Worm (Caenorhabditis elegans) whole organism, L4/young adult: ENCODE measurements around the gene aqp-3.

ENCODE experiments used
- W03F9.2 ChIP-seq: fragments of 150-350 bp; optimal IDR thresholded peaks from 2 replicates; lab custom pipeline; 2014; ENCODE audit warnings: missing biosample characterization, missing genetic modification characterization
- dao-5 ChIP-seq: sonication (generic microtip); optimal IDR thresholded peaks from 2 replicates; lab custom pipeline; 2016; ENCODE audit warnings: missing genotype, missing genetic modification characterization, moderate library complexity, missing compliant biosample characterization
- him-1 ChIP-seq: sonication (generic microtip); optimal IDR thresholded peaks from 2 replicates; lab custom pipeline; 2016; ENCODE audit warnings: missing genotype, missing genetic modification reagents, missing genetic modification characterization, missing compliant biosample characterization

Gene aqp-3

DNA sequence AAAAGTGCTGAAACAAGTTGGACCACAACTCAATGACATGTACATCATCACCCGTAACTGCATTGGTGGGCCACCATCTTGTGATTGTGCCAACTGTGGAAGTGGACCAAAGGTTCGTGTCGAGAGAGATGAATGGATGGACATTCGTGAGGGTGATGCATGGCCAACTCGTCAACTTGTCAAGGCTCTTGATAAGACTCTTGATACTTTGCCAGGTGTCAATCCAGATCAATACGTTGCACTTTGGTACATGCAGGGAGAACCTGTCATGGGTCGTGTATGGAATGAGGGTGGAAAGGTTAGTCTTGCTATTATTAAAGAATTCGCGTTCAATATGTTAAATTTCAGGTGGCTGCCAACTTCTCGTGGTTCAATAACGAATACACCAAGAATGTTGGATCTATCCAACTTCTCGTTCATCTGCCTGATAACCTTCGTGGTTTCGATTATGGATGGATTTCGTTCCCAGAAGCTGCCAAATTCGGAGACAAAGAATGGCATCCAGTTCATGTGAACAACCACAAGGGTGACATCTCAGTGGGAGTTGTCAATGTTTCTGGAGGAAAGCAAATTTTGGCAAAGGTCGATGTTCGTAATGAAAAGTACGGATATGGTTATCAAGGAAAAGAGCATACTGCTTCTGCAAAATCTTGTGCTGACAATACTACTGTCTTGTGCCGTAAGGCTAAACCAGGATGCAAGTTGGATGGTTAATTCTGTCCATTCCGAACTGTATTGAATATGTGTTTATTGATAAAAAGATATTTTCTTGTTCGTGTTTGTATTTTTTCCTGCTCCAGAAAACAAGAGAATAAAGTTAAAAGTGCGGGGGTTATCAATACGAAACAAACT lies 15.7 kb downstream of the aqp-3 start:
- TF ChIP-seq dao-5 (tag; lab: Kevin White, UChicago) (no peak), him-1 (no peak), W03F9.2 (tag; lab: Kevin White, UChicago) (no peak)

ce11 chrIV:10949510-10949909 lies 16.7 kb downstream of the aqp-3 start, which contains the start of gene nsph-3.1:
Gene nsph-3.1, plus strand, starts transcription at chrIV:10949810.
- no peak for TF ChIP-seq W03F9.2 (tag; lab: Kevin White, UChicago)
- no peak for TF ChIP-seq him-1
- TF ChIP-seq dao-5 (tag; lab: Kevin White, UChicago) = no peak

DNA sequence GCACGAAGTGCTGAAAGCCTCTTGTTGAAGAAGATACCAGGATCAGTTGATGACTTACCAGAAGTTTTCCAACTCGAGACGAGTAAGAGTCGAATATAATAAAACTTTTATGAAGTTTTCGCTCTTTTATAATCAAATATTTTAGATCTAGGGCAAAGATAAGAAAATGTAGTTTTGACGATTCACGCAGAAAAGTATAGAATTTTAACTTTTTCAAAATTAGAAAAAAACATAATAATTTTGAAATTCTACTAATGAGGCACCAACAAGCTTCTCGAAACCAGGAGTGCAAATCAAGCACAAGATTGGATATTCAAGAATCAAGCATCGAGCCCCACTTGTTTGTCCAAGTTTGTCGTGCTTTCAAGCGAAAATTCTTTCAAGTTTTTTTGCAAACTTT lies 17.5 kb downstream of the aqp-3 start, which contains the start of gene Y69E1A.1:
TSS of gene Y69E1A.1 (minus strand) at position 101 of the 400 bp plus-strand sequence.
- TF ChIP-seq dao-5 (tag; lab: Kevin White, UChicago) (no peak), W03F9.2 (tag; lab: Kevin White, UChicago) (no peak), him-1 (no peak)

DNA sequence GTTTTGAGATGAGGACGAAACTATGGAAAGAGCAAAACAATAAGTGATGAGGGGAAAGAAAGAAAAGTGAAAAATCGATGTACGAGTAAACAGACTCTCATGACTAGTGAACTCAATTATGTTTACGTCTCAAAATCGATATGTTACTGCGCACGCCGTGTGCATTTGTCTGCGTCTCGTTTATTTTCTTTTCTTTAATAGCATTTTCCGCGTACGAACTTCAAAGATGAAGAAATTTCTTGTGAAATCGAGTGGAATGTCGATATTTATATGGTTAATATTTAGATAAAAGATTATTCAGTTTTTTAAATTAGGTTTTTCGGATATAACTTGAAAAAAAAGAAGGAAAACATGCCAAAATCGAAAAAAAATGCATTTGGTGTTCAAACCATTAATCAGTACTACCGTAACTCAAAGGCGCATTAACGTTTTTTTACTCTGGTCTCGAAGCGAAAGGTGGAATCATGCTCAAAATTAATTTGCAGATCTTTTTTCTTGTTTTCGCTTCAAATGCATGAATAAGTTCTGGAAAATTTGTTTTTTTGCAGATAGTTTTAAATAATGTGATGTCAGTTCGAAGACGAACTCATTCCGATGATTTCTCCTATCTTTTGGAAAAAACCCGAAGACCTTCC lies 29.2 kb downstream of the aqp-3 start, which contains the start of gene fic-1:
TSS of gene fic-1 (plus strand) at position 549 of the 635 bp plus-strand sequence.
- TF ChIP-seq him-1 (no peak), W03F9.2 (tag; lab: Kevin White, UChicago) (peak; percentile 80)

ce11 chrIV:10935853-10936491 lies 30.3 kb downstream of the aqp-3 start, which contains the start of gene lgg-2:
Gene lgg-2, minus strand, starts transcription at chrIV:10935903.
- TF ChIP-seq him-1 = peak; percentile 38
- TF ChIP-seq W03F9.2 (tag; lab: Kevin White, UChicago) = peak; percentile 83
- TF ChIP-seq dao-5 (tag; lab: Kevin White, UChicago) = peak; percentile 4

- TF ChIP-seq dao-5 (tag; lab: Kevin White, UChicago) (no peak), him-1 (peak; percentile 70), W03F9.2 (tag; lab: Kevin White, UChicago) (peak; percentile 81)
Observed at ce11 chrIV:10935336-10935735, 30.9 kb downstream of the aqp-3 start.

- no peak for TF ChIP-seq dao-5 (tag; lab: Kevin White, UChicago)
- no peak for TF ChIP-seq him-1
- TF ChIP-seq W03F9.2 (tag; lab: Kevin White, UChicago) = no peak
Observed at ce11 chrIV:10934786-10935185, 31.5 kb downstream of the aqp-3 start.

- TF ChIP-seq him-1 (peak; percentile 11), dao-5 (tag; lab: Kevin White, UChicago) (no peak), W03F9.2 (tag; lab: Kevin White, UChicago) (peak; percentile 8)
Observed at ce11 chrIV:10933777-10934546, 32.3 kb downstream of the aqp-3 start.

ce11 chrIV:10933062-10933552 lies 33.2 kb downstream of the aqp-3 start, which contains the start of the genes dnc-1 and lsm-7:
Gene dnc-1, minus strand, starts transcription at chrIV:10933203.
Gene lsm-7, plus strand, starts transcription at chrIV:10933502.
- no peak for TF ChIP-seq dao-5 (tag; lab: Kevin White, UChicago)
- peak; percentile 21 for TF ChIP-seq him-1
- TF ChIP-seq W03F9.2 (tag; lab: Kevin White, UChicago) = peak; percentile 81

ce11 chrIV:10919770-10920169 lies 46.5 kb downstream of the aqp-3 start, which contains the start of gene rbr-2:
Gene rbr-2, plus strand, starts transcription at chrIV:10920070.
- TF ChIP-seq him-1 (no peak), dao-5 (tag; lab: Kevin White, UChicago) (no peak), W03F9.2 (tag; lab: Kevin White, UChicago) (no peak)

DNA sequence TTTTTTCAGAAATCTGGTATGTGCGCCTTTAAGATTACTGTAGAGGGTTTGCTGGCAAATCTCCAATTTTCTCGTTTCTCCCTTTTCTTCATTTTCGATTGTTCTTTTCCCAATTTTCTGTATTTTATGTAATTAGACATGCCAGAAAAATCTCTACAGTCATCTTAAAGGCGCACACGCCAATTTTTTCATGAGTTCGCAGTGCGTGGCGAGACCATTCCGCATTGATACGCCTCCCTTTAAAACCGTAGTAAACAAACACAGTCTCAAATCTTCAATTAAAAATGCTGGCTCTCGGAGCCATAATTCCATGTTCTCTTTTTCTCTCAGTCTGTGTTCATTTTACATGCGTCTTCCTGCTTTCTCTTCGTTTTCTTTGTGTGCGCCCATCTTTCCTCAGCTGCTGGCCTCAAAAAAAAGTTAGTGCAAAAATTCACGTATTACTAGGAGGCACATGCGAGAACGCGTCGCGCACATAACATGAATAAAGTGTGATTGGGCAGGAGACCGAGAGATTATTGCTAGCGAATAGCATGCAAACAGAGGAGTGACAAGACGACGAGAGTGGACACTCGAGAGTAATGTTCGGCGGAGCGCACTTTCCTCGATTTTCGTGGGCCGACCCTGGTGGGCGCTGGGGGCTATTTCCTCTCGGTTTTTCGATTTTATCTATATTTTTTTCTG lies 47.2 kb downstream of the aqp-3 start:
- TF ChIP-seq him-1 = no peak
- TF ChIP-seq dao-5 (tag; lab: Kevin White, UChicago) = no peak
- TF ChIP-seq W03F9.2 (tag; lab: Kevin White, UChicago) = peak; percentile 82

ce11 chrIV:10916134-10916533 lies 50.1 kb downstream of the aqp-3 start:
- TF ChIP-seq dao-5 (tag; lab: Kevin White, UChicago) (no peak), W03F9.2 (tag; lab: Kevin White, UChicago) (no peak), him-1 (no peak)
